Worm (Caenorhabditis elegans) whole organism, early embryonic: ENCODE data around the gene F19B6.3.

ENCODE experiments used
- ama-1 ChIP-seq: fragments of 150-350 bp; optimal IDR thresholded peaks from 2 replicates; lab custom pipeline; 2014
- ceh-13 ChIP-seq: fragments of 200-800 bp; sonication (Bioruptor generic); optimal IDR thresholded peaks from 2 replicates; lab custom pipeline; 2018; ENCODE audit warnings: mild to moderate bottlenecking, missing genetic modification characterization, missing compliant biosample characterization
- hnd-1 ChIP-seq: sonication (generic microtip); optimal IDR thresholded peaks from 2 replicates; lab custom pipeline; 2016; ENCODE audit warnings: missing genetic modification characterization, missing compliant biosample characterization

- TF ChIP-seq hnd-1 (no peak), ama-1 (lab: Kevin White, UChicago) (no peak), ceh-13 (GFP tag; lab: Kevin White, UChicago) (no peak)
Observed at ce11 chrIV:12334708-12335107, 7.7 kb downstream of the F19B6.3 start.
